Fruit fly (Drosophila melanogaster) whole organism, embryonic: ENCODE results near the gene mtsh.

ENCODE experiments used
- Atf-2 ChIP-seq: fragments of 200-800 bp; sonication (Bioruptor generic); optimal IDR thresholded peaks from 2 replicates; lab custom pipeline; 2016; ENCODE audit warnings: missing biosample characterization, missing genetic modification characterization
- CG10979 ChIP-seq: fragments of 200-800 bp; sonication (Bioruptor generic); optimal IDR thresholded peaks from 2 replicates; lab custom pipeline; 2018; ENCODE audit warnings: missing biosample characterization, mild to moderate bottlenecking, missing genetic modification characterization, moderate library complexity
- CG12659 ChIP-seq: fragments of 200-800 bp; sonication (Bioruptor generic); optimal IDR thresholded peaks from 3 replicates; lab custom pipeline; 2017; ENCODE audit warnings: mild to moderate bottlenecking, missing biosample characterization, missing genetic modification reagents, missing genetic modification characterization
- CG15601 ChIP-seq: fragments of 200-800 bp; sonication (Bioruptor generic); optimal IDR thresholded peaks from 3 replicates; lab custom pipeline; 2019; ENCODE audit warnings: missing biosample characterization, mild to moderate bottlenecking, missing genetic modification characterization, moderate library complexity
- CG1603 ChIP-seq: fragments of 200-800 bp; sonication (Bioruptor generic); optimal IDR thresholded peaks from 2 replicates; lab custom pipeline; 2019; ENCODE audit warnings: missing biosample characterization, mild to moderate bottlenecking, missing genetic modification characterization, moderate library complexity
- CG16863 ChIP-seq: fragments of 200-800 bp; sonication (Bioruptor generic); optimal IDR thresholded peaks from 3 replicates; lab custom pipeline; 2016; ENCODE audit warnings: missing biosample characterization, missing genetic modification characterization
- CG17385 ChIP-seq: fragments of 200-800 bp; sonication (Bioruptor generic); optimal IDR thresholded peaks from 3 replicates; lab custom pipeline; 2018; ENCODE audit warnings: missing biosample characterization, mild to moderate bottlenecking, missing genetic modification characterization
- CG2116 ChIP-seq: fragments of 200-800 bp; sonication (Bioruptor generic); optimal IDR thresholded peaks from 3 replicates; lab custom pipeline; 2018; ENCODE audit warnings: missing biosample characterization, mild to moderate bottlenecking, missing genetic modification characterization
- CG2129 ChIP-seq: fragments of 200-800 bp; sonication (Bioruptor generic); IDR thresholded peaks from 2 replicates; pipeline ENCODE4 v1.3.6; 2022; ENCODE audit warnings: missing biosample characterization, missing genetic modification characterization; ENCODE audit not compliant: partially characterized antibody
- CG30020 ChIP-seq: fragments of 200-800 bp; optimal IDR thresholded peaks from 2 replicates; lab custom pipeline; 2019; ENCODE audit warnings: missing biosample characterization, mild to moderate bottlenecking, missing genetic modification characterization, moderate library complexity
- CG30403 ChIP-seq: fragments of 200-800 bp; sonication (Bioruptor generic); optimal IDR thresholded peaks from 3 replicates; lab custom pipeline; 2016; ENCODE audit warnings: missing biosample characterization, missing genetic modification characterization
- CG32767 ChIP-seq: fragments of 200-800 bp; sonication (Bioruptor generic); IDR thresholded peaks from 2 replicates; pipeline ENCODE4 v1.3.6; 2022; ENCODE audit warnings: missing biosample characterization, missing genetic modification characterization
- CG34422 ChIP-seq: fragments of 200-800 bp; sonication (Bioruptor generic); IDR thresholded peaks from 3 replicates; pipeline ENCODE4 v1.3.6; 2022; ENCODE audit warnings: missing biosample characterization, missing genetic modification characterization
- CG7271 ChIP-seq: fragments of 200-800 bp; sonication (Bioruptor generic); optimal IDR thresholded peaks from 2 replicates; lab custom pipeline; 2018; ENCODE audit warnings: missing biosample characterization, mild to moderate bottlenecking, missing genetic modification characterization, moderate library complexity
- CG8359 ChIP-seq: fragments of 200-800 bp; sonication (Bioruptor generic); optimal IDR thresholded peaks from 2 replicates; lab custom pipeline; 2017; ENCODE audit warnings: missing biosample characterization, mild to moderate bottlenecking, missing genetic modification characterization, borderline replicate concordance
- Dll ChIP-seq: fragments of 200-800 bp; sonication (Bioruptor generic); IDR thresholded peaks from 4 replicates; pipeline ENCODE4 v1.3.6; 2022; ENCODE audit warnings: missing biosample characterization, missing genetic modification characterization; ENCODE audit not compliant: partially characterized antibody
- Dp ChIP-seq: fragments of 200-800 bp; sonication (Bioruptor generic); optimal IDR thresholded peaks from 2 replicates; lab custom pipeline; 2018; ENCODE audit warnings: missing biosample characterization, mild to moderate bottlenecking, missing genetic modification characterization, moderate library complexity
- Dref ChIP-seq: fragments of 200-800 bp; sonication (Bioruptor generic); IDR thresholded peaks from 2 replicates; pipeline ENCODE4 v1.3.6; 2022; ENCODE audit warnings: missing biosample characterization, missing genetic modification characterization
- E2f2 ChIP-seq: fragments of 200-800 bp; sonication (Bioruptor generic); IDR thresholded peaks from 2 replicates; pipeline ENCODE4 v1.3.6; 2022; ENCODE audit warnings: missing biosample characterization, missing genetic modification characterization
- HLH4C ChIP-seq: fragments of 200-800 bp; sonication (Bioruptor generic); IDR thresholded peaks from 3 replicates; pipeline ENCODE4 v1.3.6; 2022; ENCODE audit warnings: missing biosample characterization, missing genetic modification characterization; ENCODE audit not compliant: partially characterized antibody
- Hr51 ChIP-seq, 2 experiments: fragments of 200-800 bp; sonication (Bioruptor generic); optimal IDR thresholded peaks; 2 replicates in 1 of 2; 3 replicates in 1 of 2; lab custom pipeline; 2016 to 2018; ENCODE audit warnings: missing biosample characterization in 2 of 2, missing genetic modification characterization in 2 of 2, mild to moderate bottlenecking in 1 of 2, moderate library complexity in 1 of 2
- MESR4 ChIP-seq: fragments of 200-800 bp; sonication (Bioruptor generic); optimal IDR thresholded peaks from 2 replicates; lab custom pipeline; 2018; ENCODE audit warnings: missing biosample characterization, mild to moderate bottlenecking, missing genetic modification characterization, moderate library complexity
- Max ChIP-seq: fragments of 200-800 bp; sonication (Bioruptor generic); optimal IDR thresholded peaks from 2 replicates; lab custom pipeline; 2016; ENCODE audit warnings: missing biosample characterization, mild to moderate bottlenecking, missing genetic modification characterization
- Nf-YC ChIP-seq: fragments of 200-800 bp; optimal IDR thresholded peaks from 3 replicates; lab custom pipeline; 2019; ENCODE audit warnings: missing biosample characterization, mild to moderate bottlenecking, missing genetic modification characterization, moderate library complexity
- Ravus ChIP-seq: fragments of 200-800 bp; sonication (Bioruptor generic); IDR thresholded peaks from 2 replicates; pipeline ENCODE4 v1.3.6; 2022; ENCODE audit warnings: missing biosample characterization, missing genetic modification characterization
- Sin3A ChIP-seq: fragments of >200 bp; optimal IDR thresholded peaks from 2 replicates; lab custom pipeline; 2018
- Xbp1 ChIP-seq: fragments of 200-800 bp; sonication (Bioruptor generic); optimal IDR thresholded peaks from 3 replicates; lab custom pipeline; 2016; ENCODE audit warnings: missing biosample characterization, mild to moderate bottlenecking, missing genetic modification characterization
- amos ChIP-seq: fragments of 200-800 bp; sonication (Bioruptor generic); IDR thresholded peaks from 2 replicates; pipeline ENCODE4 v1.3.6; 2022; ENCODE audit warnings: missing biosample characterization, missing genetic modification characterization; ENCODE audit not compliant: partially characterized antibody
- bbx ChIP-seq: fragments of 200-800 bp; sonication (Bioruptor generic); IDR thresholded peaks from 2 replicates; pipeline ENCODE4 v1.3.6; 2022; ENCODE audit warnings: missing biosample characterization, missing genetic modification characterization; ENCODE audit not compliant: partially characterized antibody
- disco-r ChIP-seq: fragments of 200-800 bp; sonication (Bioruptor generic); optimal IDR thresholded peaks from 2 replicates; lab custom pipeline; 2016; ENCODE audit warnings: missing biosample characterization, missing genetic modification characterization
- ewg ChIP-seq: fragments of 200-800 bp; sonication (Bioruptor generic); optimal IDR thresholded peaks from 3 replicates; lab custom pipeline; 2017; ENCODE audit warnings: mild to moderate bottlenecking, missing biosample characterization, missing genetic modification reagents, missing genetic modification characterization
- knrl ChIP-seq: fragments of 200-800 bp; sonication (Bioruptor generic); IDR thresholded peaks from 3 replicates; pipeline ENCODE4 v1.3.6; 2022; ENCODE audit warnings: missing biosample characterization, missing genetic modification characterization; ENCODE audit not compliant: partially characterized antibody
- lbe ChIP-seq: fragments of 200-800 bp; sonication (Bioruptor generic); optimal IDR thresholded peaks from 2 replicates; lab custom pipeline; 2016; ENCODE audit warnings: missing biosample characterization, mild to moderate bottlenecking, missing genetic modification characterization
- lilli ChIP-seq: fragments of 200-800 bp; sonication (Bioruptor generic); optimal IDR thresholded peaks from 3 replicates; lab custom pipeline; 2016; ENCODE audit warnings: missing biosample characterization, missing genetic modification characterization
- lola ChIP-seq, 3 experiments: fragments of >200 bp in 2 of 3; fragments of 200-800 bp in 1 of 3; sonication (Bioruptor generic) in 1 of 3; optimal IDR thresholded peaks; 2 replicates each; lab custom pipeline; 2017 to 2019; ENCODE audit warnings: missing biosample characterization in 3 of 3, missing genetic modification characterization in 3 of 3, mild to moderate bottlenecking in 1 of 3, moderate library complexity in 1 of 3
- nmo ChIP-seq: fragments of 200-800 bp; sonication (Bioruptor generic); optimal IDR thresholded peaks from 2 replicates; lab custom pipeline; 2018; ENCODE audit warnings: missing biosample characterization, mild to moderate bottlenecking, missing genetic modification characterization, moderate library complexity
- phol ChIP-seq: fragments of 200-800 bp; sonication (Bioruptor generic); optimal IDR thresholded peaks from 3 replicates; lab custom pipeline; 2018; ENCODE audit warnings: missing biosample characterization, mild to moderate bottlenecking, missing genetic modification characterization, moderate library complexity
- pzg ChIP-seq: fragments of 200-800 bp; sonication (Bioruptor generic); optimal IDR thresholded peaks from 3 replicates; lab custom pipeline; 2018; ENCODE audit warnings: missing biosample characterization, mild to moderate bottlenecking, missing genetic modification characterization, moderate library complexity
- row ChIP-seq: fragments of 200-800 bp; sonication (Bioruptor generic); IDR thresholded peaks from 3 replicates; pipeline ENCODE4 v1.3.6; 2022; ENCODE audit warnings: missing biosample characterization, missing genetic modification characterization
- sd ChIP-seq: fragments of 200-800 bp; sonication (Bioruptor generic); optimal IDR thresholded peaks from 3 replicates; lab custom pipeline; 2018; ENCODE audit warnings: missing biosample characterization, mild to moderate bottlenecking, missing genetic modification characterization, moderate library complexity
- sens ChIP-seq: fragments of 200-800 bp; sonication (Bioruptor generic); peaks from one replicate; lab custom pipeline; 2016; ENCODE audit warnings: missing biosample characterization, missing genetic modification characterization
- shn ChIP-seq: fragments of 200-800 bp; sonication (Bioruptor generic); optimal IDR thresholded peaks from 3 replicates; lab custom pipeline; 2016; ENCODE audit warnings: missing biosample characterization, missing genetic modification characterization
- sna ChIP-seq: fragments of 200-800 bp; sonication (Bioruptor generic); IDR thresholded peaks from 2 replicates; pipeline ENCODE4 v1.3.6; 2022; ENCODE audit warnings: missing biosample characterization, missing genetic modification characterization; ENCODE audit not compliant: partially characterized antibody
- trem ChIP-seq: fragments of 200-800 bp; optimal IDR thresholded peaks from 3 replicates; lab custom pipeline; 2019; ENCODE audit warnings: missing biosample characterization, mild to moderate bottlenecking, missing genetic modification characterization, moderate library complexity
- unc-4 ChIP-seq: fragments of 200-800 bp; sonication (Bioruptor generic); IDR thresholded peaks from 2 replicates; pipeline ENCODE4 v1.3.6; 2022; ENCODE audit warnings: missing biosample characterization, missing genetic modification characterization; ENCODE audit not compliant: partially characterized antibody
- wor ChIP-seq: fragments of 200-800 bp; sonication (Bioruptor generic); IDR thresholded peaks from 2 replicates; pipeline ENCODE4 v1.3.6; 2022; ENCODE audit warnings: missing biosample characterization, missing genetic modification characterization
- zen2 ChIP-seq: fragments of 200-800 bp; sonication (Bioruptor generic); IDR thresholded peaks from 3 replicates; pipeline ENCODE4 v1.3.6; 2022; ENCODE audit warnings: missing biosample characterization, missing genetic modification characterization; ENCODE audit not compliant: partially characterized antibody

The mtsh gene

DNA sequence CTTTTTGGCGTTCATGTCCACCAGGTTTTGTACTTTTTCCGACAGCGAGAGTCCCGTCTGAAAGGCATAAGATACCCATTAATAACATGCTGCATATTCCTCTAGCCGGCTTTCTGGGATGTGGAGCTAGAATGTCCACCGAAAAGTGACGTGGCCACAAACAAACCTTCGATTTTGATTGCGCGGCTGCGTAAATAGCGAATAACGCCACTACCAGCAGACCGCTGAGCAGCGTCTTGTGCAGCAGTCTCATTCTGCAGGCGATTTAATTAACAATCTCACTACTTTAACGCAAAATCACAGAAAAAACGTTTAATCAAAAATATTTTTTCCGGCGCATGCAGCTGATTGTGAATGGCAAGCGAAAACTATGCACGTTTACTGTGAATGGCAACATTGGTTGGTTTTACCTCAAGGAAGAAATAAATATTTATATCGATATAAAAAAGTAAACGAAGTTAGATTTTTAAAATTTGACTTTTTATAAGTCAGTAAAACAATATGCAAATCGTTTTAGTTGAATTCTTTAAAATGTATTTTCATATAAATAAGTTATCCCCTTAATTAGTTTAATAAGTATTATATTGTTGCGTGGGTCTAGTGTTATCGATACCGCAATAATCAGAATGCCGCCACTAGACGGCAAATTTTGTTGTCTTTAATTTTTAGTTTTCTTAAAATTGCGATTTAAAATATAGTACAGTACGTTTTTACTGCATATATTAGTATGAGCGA lies 11.7 kb downstream of the mtsh start, which contains the start of the genes Ostgamma and Mettl14 (continued):
- peak; percentile 83 for TF ChIP-seq sna (GFP tag; lab: Robert Waterston, UW)
- TF ChIP-seq Atf-2 (GFP tag; lab: Kevin White, UChicago): no peak
- peak; percentile 91 for TF ChIP-seq CG2116 (GFP tag; lab: Kevin White, UChicago)
- peak; percentile 35; the same call in 1 of the 2 replicates for TF ChIP-seq bbx (GFP tag; lab: Robert Waterston, UW)
- peak; percentile 74; the same call in 2 of the 3 replicates for TF ChIP-seq CG34422
- peak in 1 of 3 experiments; percentile 31 for TF ChIP-seq lola (GFP tag; optimal IDR thresholded peaks at IDR 0.05; lab: Kevin White, UChicago)
- TF ChIP-seq Sin3A: peak; percentile 6
- no peak for TF ChIP-seq shn
- peak; percentile 19 for TF ChIP-seq phol
- peak; percentile 67 for TF ChIP-seq CG12659 (GFP tag; lab: Kevin White, UChicago)
- TF ChIP-seq Hr51 (GFP tag; optimal IDR thresholded peaks at IDR 0.05; lab: Kevin White, UChicago): no peak
- TF ChIP-seq CG1603 (tag; lab: Kevin White, UChicago): peak; percentile 7
- 0 out of 2 replicates have a peak, but pooled peaks have one; percentile 28 for TF ChIP-seq E2f2
- peak; percentile 44 for TF ChIP-seq CG30403 (GFP tag; lab: Kevin White, UChicago)
- peak; percentile 83 for TF ChIP-seq unc-4 (GFP tag; lab: Robert Waterston, UW)
- TF ChIP-seq CG17385: peak; percentile 18
- peak; percentile 68 for TF ChIP-seq amos (GFP tag; lab: Robert Waterston, UW)
- peak; percentile 35 for TF ChIP-seq Dp (GFP tag; lab: Kevin White, UChicago)
- peak; percentile 14 for TF ChIP-seq ewg
- TF ChIP-seq sd (tag; lab: Kevin White, UChicago): peak; percentile 54
- TF ChIP-seq Dref (GFP tag; lab: Robert Waterston, UW): peak; percentile 62
- peak; percentile 48 for TF ChIP-seq pzg (GFP tag; lab: Kevin White, UChicago)
- TF ChIP-seq CG2129 (GFP tag; lab: Robert Waterston, UW): peak; percentile 66
- TF ChIP-seq CG30020 (tag; lab: Kevin White, UChicago): peak; percentile 47
- TF ChIP-seq CG15601 (tag; lab: Kevin White, UChicago): peak; percentile 42
- peak; percentile 19 for TF ChIP-seq sens
- TF ChIP-seq wor: no peak
- peak; percentile 44 for TF ChIP-seq lbe (GFP tag; lab: Kevin White, UChicago)
- peak; percentile 46; the same call in 1 of the 3 replicates for TF ChIP-seq zen2 (GFP tag; lab: Robert Waterston, UW)
- peak; percentile 59; the same call in 2 of the 3 replicates for TF ChIP-seq HLH4C (GFP tag; lab: Robert Waterston, UW)
- TF ChIP-seq CG10979 (tag; lab: Kevin White, UChicago): peak; percentile 14
- TF ChIP-seq Max: peak; percentile 16
- no peak for TF ChIP-seq CG16863 (GFP tag; lab: Kevin White, UChicago)
- no peak for TF ChIP-seq CG8359 (GFP tag; lab: Kevin White, UChicago)
- no peak for TF ChIP-seq CG32767
- TF ChIP-seq Ravus: no peak
- peak; percentile 94 for TF ChIP-seq Dll
- peak; percentile 12 for TF ChIP-seq CG7271 (tag; lab: Kevin White, UChicago)
- TF ChIP-seq disco-r (GFP tag; lab: Kevin White, UChicago): no peak
- TF ChIP-seq lilli (GFP tag; lab: Kevin White, UChicago): peak; percentile 38
- peak; percentile 94 for TF ChIP-seq Xbp1
- peak; percentile 36 for TF ChIP-seq trem
- TF ChIP-seq nmo: peak; percentile 46
- peak; percentile 55 for TF ChIP-seq MESR4 (GFP tag; lab: Kevin White, UChicago)
- TF ChIP-seq row (GFP tag; lab: Robert Waterston, UW): peak; percentile 70
- TF ChIP-seq Nf-YC (tag; lab: Kevin White, UChicago): peak; percentile 42
- TF ChIP-seq knrl (GFP tag; lab: Robert Waterston, UW): peak; percentile 78; the same call in 1 of the 3 replicates
